Fruit fly (Drosophila melanogaster): ENCODE data around the gene CG34456.

The CG34456 gene

dm6 chr3L:9361894-9362293 lies at the start of gene CG34456:
TSS of gene CG34456 (plus strand) at chr3L:9362108.
- TF ChIP-seq CG8478 (optimal IDR thresholded peaks at IDR 0.05) = no peak
- no peak for TF ChIP-seq usp (GFP tag; optimal IDR thresholded peaks at IDR 0.05)

- TF ChIP-seq psq (optimal IDR thresholded peaks at IDR 0.05) (no peak), EcR (GFP tag; optimal IDR thresholded peaks at IDR 0.05) (no peak), Dll (optimal IDR thresholded peaks at IDR 0.05) (no peak), CG8478 (optimal IDR thresholded peaks at IDR 0.05) (no peak), usp (GFP tag; optimal IDR thresholded peaks at IDR 0.05) (no peak), pan (optimal IDR thresholded peaks at IDR 0.05) (no peak)
Observed at dm6 chr3L:9333745-9334382, 28.0 kb upstream of the CG34456 start, which contains the start of gene PGRP-LA. TSS of gene PGRP-LA (plus strand) at chr3L:9334332.

DNA sequence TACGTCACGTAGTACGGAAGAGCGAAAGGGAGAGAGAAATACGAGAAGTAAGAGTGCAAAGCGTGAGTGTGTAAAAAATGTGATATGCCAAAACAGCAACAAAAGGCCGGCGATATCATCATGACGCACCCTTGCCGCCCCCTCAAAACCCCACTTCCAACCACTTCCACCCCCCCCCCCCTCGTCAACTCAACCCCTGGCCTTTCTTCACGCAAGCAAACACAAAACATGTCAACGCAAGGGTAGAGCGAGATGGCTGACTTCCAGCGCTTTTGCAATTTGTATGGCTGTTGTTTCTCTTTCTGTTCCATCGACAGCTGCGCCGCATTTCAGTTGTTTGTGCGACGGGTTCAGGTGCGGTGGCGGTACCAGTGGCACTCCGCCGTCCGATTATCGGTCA lies 26.2 kb upstream of the CG34456 start:
- TF ChIP-seq usp (GFP tag; optimal IDR thresholded peaks at IDR 0.05) (no peak), EcR (GFP tag; optimal IDR thresholded peaks at IDR 0.05) (peak in 1 of 2 experiments; percentile 34), Dll (optimal IDR thresholded peaks at IDR 0.05) (peak; percentile 47)

- TF ChIP-seq CG8478 (optimal IDR thresholded peaks at IDR 0.05) = no peak
- TF ChIP-seq Dll (optimal IDR thresholded peaks at IDR 0.05) = no peak
- TF ChIP-seq psq (optimal IDR thresholded peaks at IDR 0.05) = no peak
- no peak for TF ChIP-seq EcR (GFP tag; optimal IDR thresholded peaks at IDR 0.05)
- TF ChIP-seq usp (GFP tag; optimal IDR thresholded peaks at IDR 0.05) = no peak
- no peak for TF ChIP-seq pan (optimal IDR thresholded peaks at IDR 0.05)
Observed at dm6 chr3L:9337942-9338468, 23.9 kb upstream of the CG34456 start.

DNA sequence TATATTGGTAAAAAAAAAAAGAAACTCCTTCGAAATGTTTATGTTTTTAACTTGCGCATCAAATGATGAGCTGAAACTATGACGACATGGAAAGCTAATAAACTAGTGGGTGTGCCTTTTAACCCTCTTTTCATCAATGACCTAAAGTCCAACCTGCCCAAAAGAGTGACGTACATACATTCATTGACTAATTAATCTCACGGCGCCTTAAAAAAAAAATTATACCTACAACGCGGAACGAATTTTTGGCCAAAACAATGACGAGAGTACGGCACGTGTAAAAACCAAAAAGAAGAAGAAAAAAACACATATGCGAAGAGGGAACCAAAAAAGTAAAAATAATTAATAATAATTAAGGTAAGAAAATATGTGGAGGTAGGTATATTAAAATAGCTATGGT lies 23.4 kb upstream of the CG34456 start, which contains the start of gene PGRP-LC:
Gene PGRP-LC, plus strand, starts transcription at position 301 of the 400 bp plus-strand sequence.
- TF ChIP-seq usp (GFP tag; optimal IDR thresholded peaks at IDR 0.05) (no peak), Dll (optimal IDR thresholded peaks at IDR 0.05) (no peak), psq (optimal IDR thresholded peaks at IDR 0.05) (no peak), EcR (GFP tag; optimal IDR thresholded peaks at IDR 0.05) (no peak), pan (optimal IDR thresholded peaks at IDR 0.05) (no peak), CG8478 (optimal IDR thresholded peaks at IDR 0.05) (no peak)

dm6 chr3L:9339021-9339420 lies 22.9 kb upstream of the CG34456 start:
- TF ChIP-seq usp (GFP tag; optimal IDR thresholded peaks at IDR 0.05) (no peak), CG8478 (optimal IDR thresholded peaks at IDR 0.05) (no peak), EcR (GFP tag; optimal IDR thresholded peaks at IDR 0.05) (no peak), psq (optimal IDR thresholded peaks at IDR 0.05) (no peak), Dll (optimal IDR thresholded peaks at IDR 0.05) (no peak), pan (optimal IDR thresholded peaks at IDR 0.05) (no peak)

DNA sequence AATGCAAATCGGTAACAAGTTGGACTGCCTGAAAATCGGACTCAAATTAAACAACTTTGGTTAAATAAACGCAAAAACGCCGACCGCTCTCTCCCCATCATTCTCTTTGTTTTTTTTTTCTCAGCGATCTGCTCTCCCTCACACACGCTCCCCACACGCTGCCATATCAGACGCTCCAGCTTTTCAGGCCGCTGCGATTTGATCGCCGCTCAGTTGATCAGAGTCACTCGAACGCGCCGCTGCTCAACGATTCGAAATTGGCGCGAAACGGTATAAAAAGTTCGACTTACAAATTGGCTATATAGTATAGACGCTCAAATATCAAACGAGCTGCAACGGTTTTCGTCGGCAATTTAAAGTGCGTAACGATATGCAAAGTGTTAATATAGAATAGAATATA lies 21.7 kb upstream of the CG34456 start:
- TF ChIP-seq psq (optimal IDR thresholded peaks at IDR 0.05) (no peak), Dll (optimal IDR thresholded peaks at IDR 0.05) (no peak), usp (GFP tag; optimal IDR thresholded peaks at IDR 0.05) (no peak), EcR (GFP tag; optimal IDR thresholded peaks at IDR 0.05) (no peak), CG8478 (optimal IDR thresholded peaks at IDR 0.05) (no peak), pan (optimal IDR thresholded peaks at IDR 0.05) (no peak)

DNA sequence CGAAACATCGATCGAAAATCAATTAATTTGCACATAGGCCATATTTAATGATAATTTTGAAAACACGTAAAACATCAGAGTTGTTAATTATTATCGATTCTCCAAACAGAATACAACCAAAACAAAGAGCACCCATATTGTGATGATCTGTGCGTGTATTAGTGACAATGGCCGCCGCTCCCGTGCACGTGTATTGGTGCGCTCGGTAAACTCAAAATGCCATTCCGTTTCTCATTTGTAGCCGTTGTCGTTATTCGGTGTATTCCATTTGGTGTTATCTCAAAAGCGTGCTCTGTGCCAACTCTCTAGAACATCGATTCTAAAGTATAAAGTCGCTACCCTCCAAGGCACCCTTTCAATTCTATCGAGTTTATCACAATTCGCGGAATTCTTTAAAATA lies 21.1 kb upstream of the CG34456 start:
- TF ChIP-seq pan (optimal IDR thresholded peaks at IDR 0.05) = no peak

- TF ChIP-seq usp (GFP tag; optimal IDR thresholded peaks at IDR 0.05) (no peak), psq (optimal IDR thresholded peaks at IDR 0.05) (no peak), Dll (optimal IDR thresholded peaks at IDR 0.05) (no peak), EcR (GFP tag; optimal IDR thresholded peaks at IDR 0.05) (no peak), pan (optimal IDR thresholded peaks at IDR 0.05) (no peak)
Observed at dm6 chr3L:9343963-9344362, 17.9 kb upstream of the CG34456 start.

- TF ChIP-seq EcR (GFP tag; optimal IDR thresholded peaks at IDR 0.05) (no peak), Dll (optimal IDR thresholded peaks at IDR 0.05) (no peak), usp (GFP tag; optimal IDR thresholded peaks at IDR 0.05) (no peak), CG8478 (optimal IDR thresholded peaks at IDR 0.05) (no peak), psq (optimal IDR thresholded peaks at IDR 0.05) (no peak), pan (optimal IDR thresholded peaks at IDR 0.05) (no peak)
Observed at dm6 chr3L:9345157-9345556, 16.8 kb upstream of the CG34456 start.

DNA sequence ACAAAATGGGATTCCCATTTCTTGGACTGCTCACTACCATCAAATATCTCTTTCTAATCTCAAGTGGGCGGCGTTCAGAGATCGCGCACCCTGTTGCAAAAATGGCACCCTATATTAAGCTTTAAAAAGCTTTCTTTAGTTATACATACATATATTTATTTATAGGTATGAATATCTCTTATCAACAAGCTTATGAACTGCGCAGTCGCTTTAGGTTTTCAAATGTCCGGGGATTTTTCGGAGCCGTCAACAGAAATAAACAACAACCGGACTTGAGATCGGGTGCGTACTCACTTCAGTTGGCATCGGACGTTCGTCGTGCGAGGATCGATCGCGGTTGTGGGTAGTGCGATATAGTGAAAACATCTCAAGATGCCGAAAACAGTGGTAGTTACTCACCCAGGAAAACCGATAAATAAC lies 12.6 kb upstream of the CG34456 start, which contains the start of gene PGRP-LF:
Gene PGRP-LF, plus strand, starts transcription at position 296 of the 420 bp plus-strand sequence.
- TF ChIP-seq CG8478 (optimal IDR thresholded peaks at IDR 0.05) (no peak), pan (optimal IDR thresholded peaks at IDR 0.05) (no peak), usp (GFP tag; optimal IDR thresholded peaks at IDR 0.05) (no peak), psq (optimal IDR thresholded peaks at IDR 0.05) (no peak), EcR (GFP tag; optimal IDR thresholded peaks at IDR 0.05) (no peak), Dll (optimal IDR thresholded peaks at IDR 0.05) (no peak)

DNA sequence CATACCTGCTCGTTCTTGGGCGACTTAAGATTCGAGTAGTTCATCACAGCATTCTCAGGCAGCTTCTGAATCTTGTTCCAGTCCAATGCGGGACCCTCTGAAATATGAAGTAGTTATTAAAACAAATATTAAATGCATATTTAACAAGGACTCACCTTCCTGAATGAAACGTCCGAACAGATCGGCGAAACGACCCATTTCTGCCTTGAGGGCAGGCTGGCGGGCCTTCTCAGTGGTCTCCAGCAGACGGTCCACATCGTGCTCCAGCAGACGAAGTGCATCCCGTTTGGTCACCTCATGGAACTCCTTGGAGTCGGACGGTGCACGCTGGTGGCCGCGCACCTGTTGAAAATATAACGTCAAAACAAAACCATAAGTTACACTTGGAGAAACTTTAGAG lies 8.2 kb upstream of the CG34456 start, which contains the start of gene CG32040:
Gene CG32040, plus strand, starts transcription at position 301 of the 400 bp plus-strand sequence.
- TF ChIP-seq usp (GFP tag; optimal IDR thresholded peaks at IDR 0.05) = no peak
- TF ChIP-seq CG8478 (optimal IDR thresholded peaks at IDR 0.05) = no peak

dm6 chr3L:9355555-9355954 lies 6.4 kb upstream of the CG34456 start:
- no peak for TF ChIP-seq Dll (optimal IDR thresholded peaks at IDR 0.05)
- no peak for TF ChIP-seq usp (GFP tag; optimal IDR thresholded peaks at IDR 0.05)
- TF ChIP-seq CG8478 (optimal IDR thresholded peaks at IDR 0.05) = no peak
- no peak for TF ChIP-seq EcR (GFP tag; optimal IDR thresholded peaks at IDR 0.05)
- no peak for TF ChIP-seq psq (optimal IDR thresholded peaks at IDR 0.05)
- no peak for TF ChIP-seq pan (optimal IDR thresholded peaks at IDR 0.05)

All from whole organism.